Worm (Caenorhabditis elegans) whole organism, L1 larva: ENCODE results near the gene vha-13.
A peak's percentile ranks its signal among the peaks of the same experiment; 100 is the strongest.

ENCODE experiments used
- C16A3.4 ChIP-seq: fragments of 150-350 bp; optimal IDR thresholded peaks from 2 replicates; lab custom pipeline; 2014; ENCODE audit warnings: missing biosample characterization, missing genetic modification characterization
- Y116A8C.19 ChIP-seq: sonication (generic microtip); optimal IDR thresholded peaks from 2 replicates; lab custom pipeline; 2016; ENCODE audit warnings: missing compliant biosample characterization, missing genetic modification characterization, borderline replicate concordance
- alr-1 ChIP-seq: fragments of 200-800 bp; sonication (Bioruptor generic); optimal IDR thresholded peaks from 2 replicates; lab custom pipeline; 2018; ENCODE audit warnings: borderline replicate concordance, mild to moderate bottlenecking, missing genetic modification characterization, missing compliant biosample characterization
- ama-1 ChIP-seq: fragments of 150-350 bp; optimal IDR thresholded peaks from 2 replicates; lab custom pipeline; 2014
- ceh-63 ChIP-seq: fragments of 200-800 bp; sonication (Bioruptor generic); optimal IDR thresholded peaks from 2 replicates; lab custom pipeline; 2018; ENCODE audit warnings: mild to moderate bottlenecking, missing genetic modification characterization, missing compliant biosample characterization
- ceh-8 ChIP-seq: fragments of 200-800 bp; sonication (Bioruptor generic); optimal IDR thresholded peaks from 2 replicates; lab custom pipeline; 2018; ENCODE audit warnings: mild to moderate bottlenecking, missing genetic modification characterization, moderate library complexity, missing compliant biosample characterization
- ces-1 ChIP-seq: fragments of 150-350 bp; optimal IDR thresholded peaks from 2 replicates; lab custom pipeline; 2014; ENCODE audit warnings: missing biosample characterization, missing genetic modification reagents, missing genetic modification characterization
- dpl-1 ChIP-seq, 3 experiments: fragments of 150-350 bp in 2 of 3; sonication (generic microtip) in 1 of 3; optimal IDR thresholded peaks; 2 replicates each; lab custom pipeline; 2014 to 2017; ENCODE audit warnings: missing biosample characterization in 3 of 3, missing genetic modification characterization in 3 of 3, missing genetic modification reagents in 3 of 3
- efl-1 ChIP-seq, 4 experiments: fragments of 150-350 bp; optimal IDR thresholded peaks in 3 of 4; peaks in 1 of 4; 1 replicate in 1 of 4; 2 replicates in 3 of 4; lab custom pipeline; 2014; ENCODE audit warnings: missing biosample characterization in 2 of 4, missing genetic modification characterization in 2 of 4, missing genetic modification reagents in 2 of 4
- egl-13 ChIP-seq: sonication (generic microtip); optimal IDR thresholded peaks from 2 replicates; lab custom pipeline; 2016; ENCODE audit warnings: missing genotype, missing genetic modification reagents, missing genetic modification characterization, missing compliant biosample characterization
- egl-27 ChIP-seq, 2 experiments: fragments of 150-350 bp in 1 of 2; sonication (generic microtip); optimal IDR thresholded peaks; 3 replicates each; lab custom pipeline; 2017 to 2018; ENCODE audit warnings: missing biosample characterization in 2 of 2, missing genetic modification characterization in 2 of 2, missing genetic modification reagents in 2 of 2
- elt-2 ChIP-seq: sonication (generic microtip); optimal IDR thresholded peaks from 2 replicates; lab custom pipeline; 2016; ENCODE audit warnings: missing genetic modification characterization, mild to moderate bottlenecking, inconsistent platforms, missing compliant biosample characterization, missing genetic modification reagents
- elt-3 ChIP-seq, 6 experiments: fragments of 150-350 bp in 1 of 6; sonication (generic microtip); optimal IDR thresholded peaks; 2 replicates each; lab custom pipeline; 2017 to 2018; ENCODE audit warnings: missing biosample characterization in 6 of 6, missing genetic modification characterization in 6 of 6, inconsistent platforms in 1 of 6
- ets-5 ChIP-seq: fragments of 200-800 bp; sonication (Bioruptor generic); IDR thresholded peaks from 2 replicates; pipeline ENCODE4 v1.3.6; 2022; ENCODE audit warnings: missing genetic modification characterization, missing compliant biosample characterization
- fkh-8 ChIP-seq: sonication (generic microtip); optimal IDR thresholded peaks from 2 replicates; lab custom pipeline; 2016; ENCODE audit warnings: mild to moderate bottlenecking, missing genetic modification characterization, missing compliant biosample characterization
- hlh-17 ChIP-seq: fragments of 200-800 bp; sonication (Bioruptor generic); optimal IDR thresholded peaks from 2 replicates; lab custom pipeline; 2018; ENCODE audit warnings: missing genetic modification characterization, mild to moderate bottlenecking, missing compliant biosample characterization, moderate library complexity, borderline replicate concordance
- hlh-4 ChIP-seq: sonication (generic microtip); optimal IDR thresholded peaks from 2 replicates; lab custom pipeline; 2016; ENCODE audit warnings: mild to moderate bottlenecking, missing genetic modification characterization, missing compliant biosample characterization
- jun-1 ChIP-seq: fragments of 150-350 bp; optimal IDR thresholded peaks from 2 replicates; lab custom pipeline; 2014; ENCODE audit warnings: missing biosample characterization, missing genetic modification reagents, missing genetic modification characterization
- lin-13 ChIP-seq: fragments of 150-350 bp; optimal IDR thresholded peaks from 2 replicates; lab custom pipeline; 2014; ENCODE audit warnings: missing biosample characterization, missing genetic modification reagents, missing genetic modification characterization
- lin-15B ChIP-seq: fragments of 150-350 bp; sonication (generic microtip); optimal IDR thresholded peaks from 3 replicates; lab custom pipeline; 2014; ENCODE audit warnings: missing biosample characterization, missing genetic modification characterization
- lin-35 ChIP-seq, 2 experiments: fragments of 150-350 bp; optimal IDR thresholded peaks; 2 replicates each; lab custom pipeline; 2014; ENCODE audit warnings: missing biosample characterization in 2 of 2, missing genetic modification characterization in 2 of 2, missing genetic modification reagents in 2 of 2
- lin-39 ChIP-seq: fragments of 150-350 bp; optimal IDR thresholded peaks from 2 replicates; lab custom pipeline; 2014; ENCODE audit warnings: missing biosample characterization, missing genetic modification reagents, missing genetic modification characterization
- lir-3 ChIP-seq: sonication (generic microtip); optimal IDR thresholded peaks from 2 replicates; lab custom pipeline; 2016; ENCODE audit warnings: mild to moderate bottlenecking, missing genetic modification characterization, moderate library complexity, missing compliant biosample characterization; ENCODE audit not compliant: poor library complexity
- lsy-2 ChIP-seq, 2 experiments: fragments of 150-350 bp; optimal IDR thresholded peaks; 2 replicates each; lab custom pipeline; 2014; ENCODE audit warnings: missing biosample characterization in 2 of 2, missing genetic modification characterization in 2 of 2
- mab-9 ChIP-seq: fragments of 200-800 bp; sonication (Bioruptor generic); IDR thresholded peaks from 2 replicates; pipeline ENCODE4 v1.3.6; 2022; ENCODE audit warnings: missing genetic modification reagents, missing genetic modification characterization, missing compliant biosample characterization
- mdl-1 ChIP-seq, 2 experiments: fragments of 150-350 bp; optimal IDR thresholded peaks; 2 replicates each; lab custom pipeline; 2014 to 2017; ENCODE audit warnings: missing biosample characterization in 2 of 2, missing genetic modification characterization in 2 of 2, inconsistent platforms in 1 of 2
- nhr-12 ChIP-seq: sonication (generic microtip); optimal IDR thresholded peaks from 2 replicates; lab custom pipeline; 2017; ENCODE audit warnings: missing biosample characterization, missing genetic modification characterization
- nhr-19 ChIP-seq: fragments of 200-800 bp; sonication (Bioruptor generic); conservative IDR thresholded peaks from 2 replicates; pipeline ENCODE4 v1.3.6; 2022; ENCODE audit warnings: missing genetic modification characterization, missing compliant biosample characterization
- nhr-237 ChIP-seq: fragments of 150-350 bp; optimal IDR thresholded peaks from 2 replicates; lab custom pipeline; 2014; ENCODE audit warnings: missing biosample characterization, missing genetic modification characterization
- nhr-47 ChIP-seq: sonication (generic microtip); optimal IDR thresholded peaks from 2 replicates; lab custom pipeline; 2016; ENCODE audit warnings: mild to moderate bottlenecking, missing genetic modification characterization, moderate library complexity, missing compliant biosample characterization
- nhr-71 ChIP-seq: sonication (generic microtip); optimal IDR thresholded peaks from 2 replicates; lab custom pipeline; 2016; ENCODE audit warnings: mild to moderate bottlenecking, missing genetic modification characterization, moderate library complexity, missing compliant biosample characterization
- pag-3 ChIP-seq: sonication (generic microtip); optimal IDR thresholded peaks from 2 replicates; lab custom pipeline; 2017; ENCODE audit warnings: missing genetic modification characterization, mild to moderate bottlenecking, missing compliant biosample characterization, antibody characterized with exemption, borderline replicate concordance; ENCODE audit not compliant: insufficient read depth
- pax-3 ChIP-seq: fragments of 200-800 bp; sonication (Bioruptor generic); optimal IDR thresholded peaks from 2 replicates; lab custom pipeline; 2018; ENCODE audit warnings: mild to moderate bottlenecking, missing genetic modification characterization, moderate library complexity, missing compliant biosample characterization
- pqm-1 ChIP-seq: sonication (generic microtip); optimal IDR thresholded peaks from 3 replicates; lab custom pipeline; 2017; ENCODE audit warnings: missing biosample characterization, missing genetic modification characterization
- skn-1 ChIP-seq: fragments of 150-350 bp; optimal IDR thresholded peaks from 2 replicates; lab custom pipeline; 2014; ENCODE audit warnings: missing biosample characterization, missing genetic modification characterization
- snu-23 ChIP-seq: sonication (generic microtip); optimal IDR thresholded peaks from 2 replicates; lab custom pipeline; 2016; ENCODE audit warnings: missing genetic modification characterization, missing compliant biosample characterization
- sox-4 ChIP-seq: sonication (generic microtip); optimal IDR thresholded peaks from 2 replicates; lab custom pipeline; 2016; ENCODE audit warnings: missing genetic modification characterization, missing compliant biosample characterization
- sptf-1 ChIP-seq: fragments of 150-350 bp; optimal IDR thresholded peaks from 2 replicates; lab custom pipeline; 2014; ENCODE audit warnings: missing biosample characterization, missing genetic modification characterization
- sup-37 ChIP-seq: fragments of 200-800 bp; sonication (Bioruptor generic); optimal IDR thresholded peaks from 2 replicates; lab custom pipeline; 2018; ENCODE audit warnings: mild to moderate bottlenecking, missing genetic modification characterization, missing compliant biosample characterization
- swsn-7 ChIP-seq: sonication (generic microtip); optimal IDR thresholded peaks from 2 replicates; lab custom pipeline; 2016; ENCODE audit warnings: missing genetic modification characterization, missing compliant biosample characterization
- tbx-2 ChIP-seq: sonication (generic microtip); optimal IDR thresholded peaks from 2 replicates; lab custom pipeline; 2016; ENCODE audit warnings: missing genetic modification characterization, missing compliant biosample characterization
- unc-130 ChIP-seq: fragments of 150-350 bp; optimal IDR thresholded peaks from 2 replicates; lab custom pipeline; 2017; ENCODE audit warnings: missing biosample characterization, missing genetic modification characterization, inconsistent platforms
- unc-30 ChIP-seq: sonication (generic microtip); optimal IDR thresholded peaks from 2 replicates; lab custom pipeline; 2017; ENCODE audit warnings: missing biosample characterization, missing genetic modification characterization
- xbp-1 ChIP-seq: sonication (generic microtip); optimal IDR thresholded peaks from 2 replicates; lab custom pipeline; 2016; ENCODE audit warnings: missing genetic modification characterization, missing compliant biosample characterization

Gene vha-13

DNA sequence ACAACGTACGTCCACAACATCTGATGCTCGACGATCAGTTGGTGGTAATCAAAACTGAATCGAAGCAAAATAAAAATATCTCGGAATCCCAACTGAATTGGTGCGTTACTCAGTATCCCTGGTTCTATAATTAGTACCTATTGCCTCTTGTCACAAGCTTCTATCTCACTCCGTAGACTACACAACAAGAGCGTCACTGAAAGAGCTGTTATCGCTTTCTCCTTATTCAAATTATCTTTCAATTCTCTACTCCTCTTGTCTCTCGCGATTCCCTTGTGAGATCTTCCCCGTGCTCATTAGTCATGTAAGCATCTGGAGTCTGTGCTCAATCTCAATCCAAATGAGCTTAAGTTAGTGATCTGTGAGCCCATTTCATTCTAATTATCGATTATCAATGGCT is 14.9 kb upstream of the vha-13 start, which contains the start of gene srm-6:
Gene srm-6, plus strand, starts transcription at position 301 of the 400 bp plus-strand sequence.
- TF ChIP-seq skn-1 (tag; lab: Kevin White, UChicago), result no peak
- no peak for TF ChIP-seq nhr-237 (tag; lab: Kevin White, UChicago)
- no peak for TF ChIP-seq efl-1 (optimal IDR thresholded peaks at IDR 0.05; lab: Kevin White, UChicago)
- TF ChIP-seq efl-1 (GFP tag; optimal IDR thresholded peaks at IDR 0.05 in 1 of 2; lab: Kevin White, UChicago), result peak in 1 of 2 experiments; percentile 20
- no peak for TF ChIP-seq lin-15B
- no peak for TF ChIP-seq dpl-1 (GFP tag; optimal IDR thresholded peaks at IDR 0.05; lab: Kevin White, UChicago)
- TF ChIP-seq hlh-4, result no peak
- no peak for TF ChIP-seq egl-27 (tag; optimal IDR thresholded peaks at IDR 0.05; lab: Kevin White, UChicago)
- TF ChIP-seq unc-30 (tag; lab: Kevin White, UChicago), result no peak
- TF ChIP-seq ceh-8 (GFP tag; lab: Kevin White, UChicago), result peak; percentile 69
- TF ChIP-seq sptf-1 (tag; lab: Kevin White, UChicago), result no peak
- no peak for TF ChIP-seq mdl-1 (tag; optimal IDR thresholded peaks at IDR 0.05; lab: Kevin White, UChicago)
- TF ChIP-seq nhr-19, result no peak
- TF ChIP-seq elt-2 (tag; lab: Kevin White, UChicago), result no peak
- TF ChIP-seq xbp-1, result no peak
- TF ChIP-seq lin-35 (GFP tag; optimal IDR thresholded peaks at IDR 0.05; lab: Kevin White, UChicago), result no peak
- TF ChIP-seq lin-13 (GFP tag; lab: Kevin White, UChicago), result no peak
- TF ChIP-seq hlh-17, result no peak
- no peak for TF ChIP-seq elt-3 (tag; optimal IDR thresholded peaks at IDR 0.05; lab: Kevin White, UChicago)
- TF ChIP-seq ama-1, result no peak
- TF ChIP-seq mab-9 (GFP tag; lab: Robert Waterston, UW), result no peak
- TF ChIP-seq fkh-8, result peak; percentile 40
- no peak for TF ChIP-seq alr-1
- no peak for TF ChIP-seq egl-13 (tag; lab: Kevin White, UChicago)
- TF ChIP-seq pqm-1, result no peak
- no peak for TF ChIP-seq C16A3.4
- no peak for TF ChIP-seq lsy-2 (tag; optimal IDR thresholded peaks at IDR 0.05; lab: Kevin White, UChicago)
- TF ChIP-seq nhr-47 (tag; lab: Kevin White, UChicago), result peak; percentile 3
- TF ChIP-seq sup-37 (GFP tag; lab: Kevin White, UChicago), result no peak
- TF ChIP-seq ceh-63 (GFP tag; lab: Kevin White, UChicago), result no peak
- TF ChIP-seq Y116A8C.19 (tag; lab: Kevin White, UChicago), result no peak
- TF ChIP-seq pax-3 (tag; lab: Kevin White, UChicago), result peak; percentile 15
- no peak for TF ChIP-seq swsn-7 (tag; lab: Kevin White, UChicago)
- no peak for TF ChIP-seq sox-4
- TF ChIP-seq nhr-71, result peak; percentile 15
- TF ChIP-seq ces-1 (GFP tag; lab: Kevin White, UChicago), result no peak
- TF ChIP-seq unc-130, result no peak
- no peak for TF ChIP-seq snu-23 (GFP tag; lab: Kevin White, UChicago)
- TF ChIP-seq lir-3 (tag; lab: Kevin White, UChicago), result no peak
- no peak for TF ChIP-seq tbx-2 (tag; lab: Kevin White, UChicago)
- TF ChIP-seq jun-1 (tag; lab: Kevin White, UChicago), result no peak
- no peak for TF ChIP-seq pag-3 (tag; lab: Kevin White, UChicago)
- TF ChIP-seq ets-5 (GFP tag; lab: Robert Waterston, UW), result no peak
- no peak for TF ChIP-seq lin-39
- TF ChIP-seq nhr-12 (tag; lab: Kevin White, UChicago), result no peak
